Fruit fly (Drosophila melanogaster) whole organism, prepupa: ENCODE results near the gene CG34132.

Source experiments
- Blimp-1 ChIP-seq: fragments of 200-800 bp; sonication (Bioruptor generic); optimal IDR thresholded peaks from 3 replicates; lab custom pipeline; 2017; ENCODE audit warnings: missing biosample characterization, missing genetic modification characterization, mild to moderate bottlenecking, moderate library complexity, missing genetic modification reagents
- CG10669 ChIP-seq: fragments of 200-800 bp; sonication (Bioruptor generic); optimal IDR thresholded peaks from 3 replicates; lab custom pipeline; 2018; ENCODE audit warnings: missing biosample characterization, mild to moderate bottlenecking, missing genetic modification characterization, moderate library complexity
- CG11762 ChIP-seq: fragments of 200-800 bp; sonication (Bioruptor generic); optimal IDR thresholded peaks from 3 replicates; lab custom pipeline; 2016; ENCODE audit warnings: missing biosample characterization, missing genetic modification characterization; ENCODE audit not compliant: insufficient read depth
- CG11902 ChIP-seq: fragments of 200-800 bp; sonication (Bioruptor generic); optimal IDR thresholded peaks from 3 replicates; lab custom pipeline; 2016; ENCODE audit warnings: missing biosample characterization, missing genetic modification characterization
- CG15336 ChIP-seq: fragments of 200-800 bp; sonication (Bioruptor generic); IDR thresholded peaks from 2 replicates; pipeline ENCODE4 v1.3.6; 2022; ENCODE audit warnings: missing biosample characterization, missing genetic modification characterization
- CG1621 ChIP-seq: fragments of 200-800 bp; sonication (Bioruptor generic); optimal IDR thresholded peaks from 3 replicates; lab custom pipeline; 2018; ENCODE audit warnings: missing biosample characterization, mild to moderate bottlenecking, missing genetic modification characterization
- CG31627 ChIP-seq: fragments of 200-800 bp; sonication (Bioruptor generic); optimal IDR thresholded peaks from 3 replicates; lab custom pipeline; 2016; ENCODE audit warnings: missing biosample characterization, missing genetic modification characterization
- CG32006 ChIP-seq: fragments of 200-800 bp; sonication (Bioruptor generic); optimal IDR thresholded peaks from 3 replicates; lab custom pipeline; 2017; ENCODE audit warnings: missing biosample characterization, mild to moderate bottlenecking, missing genetic modification characterization
- CG34406 ChIP-seq: fragments of 200-800 bp; sonication (Bioruptor generic); optimal IDR thresholded peaks from 3 replicates; lab custom pipeline; 2016; ENCODE audit warnings: missing biosample characterization, missing genetic modification characterization
- CG4318 ChIP-seq: fragments of 200-800 bp; sonication (Bioruptor generic); optimal IDR thresholded peaks from 3 replicates; lab custom pipeline; 2017; ENCODE audit warnings: missing biosample characterization, mild to moderate bottlenecking, missing genetic modification characterization
- CG6163 ChIP-seq: fragments of 200-800 bp; sonication (Bioruptor generic); IDR thresholded peaks from 3 replicates; pipeline ENCODE4 v1.3.6; 2022; ENCODE audit warnings: missing biosample characterization, missing genetic modification characterization
- CG6276 ChIP-seq: fragments of 200-800 bp; sonication (Bioruptor generic); optimal IDR thresholded peaks from 2 replicates; lab custom pipeline; 2017; ENCODE audit warnings: missing biosample characterization, mild to moderate bottlenecking, missing genetic modification characterization
- CG6792 ChIP-seq: fragments of 200-800 bp; sonication (Bioruptor generic); optimal IDR thresholded peaks from 3 replicates; lab custom pipeline; 2016; ENCODE audit warnings: missing biosample characterization, missing genetic modification characterization
- CG6808 ChIP-seq: fragments of 200-800 bp; sonication (Bioruptor generic); optimal IDR thresholded peaks from 3 replicates; lab custom pipeline; 2017; ENCODE audit warnings: missing biosample characterization, missing genetic modification characterization, mild to moderate bottlenecking, moderate library complexity, missing genetic modification reagents
- CG6854 ChIP-seq: fragments of 200-800 bp; sonication (Bioruptor generic); optimal IDR thresholded peaks from 2 replicates; lab custom pipeline; 2017; ENCODE audit warnings: missing biosample characterization, mild to moderate bottlenecking, missing genetic modification characterization
- CG7368 ChIP-seq: fragments of 200-800 bp; sonication (Bioruptor generic); optimal IDR thresholded peaks from 3 replicates; lab custom pipeline; 2016; ENCODE audit warnings: missing biosample characterization, missing genetic modification characterization
- CG8119 ChIP-seq: fragments of 200-800 bp; sonication (Bioruptor generic); IDR thresholded peaks from 3 replicates; pipeline ENCODE4 v1.3.6; 2022; ENCODE audit warnings: missing biosample characterization, missing genetic modification characterization
- CG8319 ChIP-seq: fragments of 200-800 bp; sonication (Bioruptor generic); optimal IDR thresholded peaks from 3 replicates; lab custom pipeline; 2016; ENCODE audit warnings: missing biosample characterization, missing genetic modification characterization
- CG9139 ChIP-seq: fragments of 200-800 bp; sonication (Bioruptor generic); optimal IDR thresholded peaks from 3 replicates; lab custom pipeline; 2017; ENCODE audit warnings: missing biosample characterization, mild to moderate bottlenecking, missing genetic modification characterization
- Eip75B ChIP-seq: fragments of 200-800 bp; sonication (Bioruptor generic); optimal IDR thresholded peaks from 3 replicates; lab custom pipeline; 2016; ENCODE audit warnings: missing biosample characterization, missing genetic modification characterization
- Eip78C ChIP-seq: fragments of 200-800 bp; sonication (Bioruptor generic); peaks from one replicate; lab custom pipeline; 2016; ENCODE audit warnings: missing biosample characterization, missing genetic modification characterization
- Eip93F ChIP-seq: fragments of 200-800 bp; sonication (Bioruptor generic); optimal IDR thresholded peaks from 2 replicates; lab custom pipeline; 2016; ENCODE audit warnings: missing biosample characterization, mild to moderate bottlenecking, missing genetic modification characterization
- Ets21C ChIP-seq: fragments of 200-800 bp; sonication (Bioruptor generic); optimal IDR thresholded peaks from 3 replicates; lab custom pipeline; 2016; ENCODE audit warnings: missing biosample characterization, missing genetic modification characterization
- Ets96B ChIP-seq: fragments of 200-800 bp; optimal IDR thresholded peaks from 2 replicates; lab custom pipeline; 2019; ENCODE audit warnings: missing biosample characterization, mild to moderate bottlenecking, missing genetic modification characterization, moderate library complexity
- Gug ChIP-seq: fragments of 200-800 bp; sonication (Bioruptor generic); IDR thresholded peaks from 2 replicates; pipeline ENCODE4 v1.3.6; 2022; ENCODE audit warnings: missing biosample characterization, missing genetic modification characterization
- Hr38 ChIP-seq: sonication (Bioruptor generic); optimal IDR thresholded peaks from 2 replicates; lab custom pipeline; 2016; ENCODE audit warnings: missing biosample characterization, missing genetic modification characterization
- Hr39 ChIP-seq: fragments of 200-800 bp; sonication (Bioruptor generic); optimal IDR thresholded peaks from 2 replicates; lab custom pipeline; 2016; ENCODE audit warnings: missing biosample characterization, missing genetic modification characterization
- Hr4 ChIP-seq: fragments of 200-800 bp; sonication (Bioruptor generic); optimal IDR thresholded peaks from 3 replicates; lab custom pipeline; 2016; ENCODE audit warnings: missing biosample characterization, missing genetic modification characterization
- Lpt ChIP-seq: fragments of 200-800 bp; sonication (Bioruptor generic); optimal IDR thresholded peaks from 3 replicates; lab custom pipeline; 2016; ENCODE audit warnings: missing biosample characterization, missing genetic modification characterization
- Met ChIP-seq: fragments of 200-800 bp; sonication (Bioruptor generic); optimal IDR thresholded peaks from 3 replicates; lab custom pipeline; 2016; ENCODE audit warnings: missing biosample characterization, missing genetic modification characterization
- OdsH ChIP-seq: fragments of 200-800 bp; sonication (Bioruptor generic); optimal IDR thresholded peaks from 3 replicates; lab custom pipeline; 2016; ENCODE audit warnings: missing biosample characterization, missing genetic modification characterization
- Smox ChIP-seq: fragments of 200-800 bp; sonication (Bioruptor generic); optimal IDR thresholded peaks from 3 replicates; lab custom pipeline; 2016; ENCODE audit warnings: missing biosample characterization, missing genetic modification characterization
- Sox102F ChIP-seq: fragments of 200-800 bp; sonication (Bioruptor generic); optimal IDR thresholded peaks from 2 replicates; lab custom pipeline; 2016; ENCODE audit warnings: missing biosample characterization, mild to moderate bottlenecking, missing genetic modification characterization
- Sox14 ChIP-seq: fragments of 200-800 bp; sonication (Bioruptor generic); optimal IDR thresholded peaks from 3 replicates; lab custom pipeline; 2016; ENCODE audit warnings: missing biosample characterization, missing genetic modification characterization
- achi ChIP-seq: fragments of 200-800 bp; sonication (Bioruptor generic); optimal IDR thresholded peaks from 3 replicates; lab custom pipeline; 2016; ENCODE audit warnings: missing biosample characterization, missing genetic modification characterization
- acj6 ChIP-seq: fragments of 200-800 bp; sonication (Bioruptor generic); optimal IDR thresholded peaks from 3 replicates; lab custom pipeline; 2016; ENCODE audit warnings: missing biosample characterization, missing genetic modification characterization
- cyc ChIP-seq: fragments of 200-800 bp; sonication (Bioruptor generic); optimal IDR thresholded peaks from 3 replicates; lab custom pipeline; 2016; ENCODE audit warnings: missing biosample characterization, missing genetic modification characterization
- dac ChIP-seq: fragments of 200-800 bp; sonication (Bioruptor generic); optimal IDR thresholded peaks from 2 replicates; lab custom pipeline; 2017; ENCODE audit warnings: missing biosample characterization, mild to moderate bottlenecking, missing genetic modification characterization
- dsx ChIP-seq: fragments of 200-800 bp; optimal IDR thresholded peaks from 3 replicates; lab custom pipeline; 2019; ENCODE audit warnings: missing biosample characterization, mild to moderate bottlenecking, missing genetic modification characterization, moderate library complexity; ENCODE audit not compliant: poor library complexity, severe bottlenecking
- esn ChIP-seq: fragments of 200-800 bp; sonication (Bioruptor generic); optimal IDR thresholded peaks from 2 replicates; lab custom pipeline; 2016; ENCODE audit warnings: missing biosample characterization, mild to moderate bottlenecking, missing genetic modification characterization, moderate library complexity
- fd59A ChIP-seq: fragments of 200-800 bp; sonication (Bioruptor generic); optimal IDR thresholded peaks from 2 replicates; lab custom pipeline; 2017; ENCODE audit warnings: missing biosample characterization, mild to moderate bottlenecking, missing genetic modification characterization, missing genetic modification reagents
- fd85E ChIP-seq: fragments of 200-800 bp; sonication (Bioruptor generic); optimal IDR thresholded peaks from 3 replicates; lab custom pipeline; 2016; ENCODE audit warnings: missing biosample characterization, missing genetic modification characterization
- fkh ChIP-seq: fragments of 200-800 bp; sonication (Bioruptor generic); optimal IDR thresholded peaks from 3 replicates; lab custom pipeline; 2017; ENCODE audit warnings: missing biosample characterization, mild to moderate bottlenecking, missing genetic modification characterization, moderate library complexity
- lz ChIP-seq: fragments of 200-800 bp; sonication (Bioruptor generic); optimal IDR thresholded peaks from 3 replicates; lab custom pipeline; 2016; ENCODE audit warnings: missing biosample characterization, missing genetic modification characterization
- net ChIP-seq: fragments of 200-800 bp; sonication (Bioruptor generic); optimal IDR thresholded peaks from 3 replicates; lab custom pipeline; 2016; ENCODE audit warnings: missing biosample characterization, missing genetic modification characterization
- salr ChIP-seq, 2 experiments: fragments of 200-800 bp; sonication (Bioruptor generic); optimal IDR thresholded peaks; 3 replicates each; lab custom pipeline; 2016 to 2018; ENCODE audit warnings: missing biosample characterization in 2 of 2, missing genetic modification characterization in 2 of 2, mild to moderate bottlenecking in 1 of 2
- spab ChIP-seq: fragments of 200-800 bp; sonication (Bioruptor generic); optimal IDR thresholded peaks from 2 replicates; lab custom pipeline; 2017; ENCODE audit warnings: missing biosample characterization, mild to moderate bottlenecking, missing genetic modification characterization, missing genetic modification reagents
- ss ChIP-seq, 2 experiments: fragments of 200-800 bp; sonication (Bioruptor generic); optimal IDR thresholded peaks; 2 replicates in 1 of 2; 3 replicates in 1 of 2; lab custom pipeline; 2017 to 2018; ENCODE audit warnings: mild to moderate bottlenecking in 2 of 2, missing biosample characterization in 2 of 2, missing genetic modification characterization in 2 of 2, moderate library complexity in 1 of 2
- svp ChIP-seq: fragments of 200-800 bp; sonication (Bioruptor generic); peaks from one replicate; lab custom pipeline; 2016; ENCODE audit warnings: missing biosample characterization, missing genetic modification characterization
- topi ChIP-seq: fragments of 200-800 bp; sonication (Bioruptor generic); optimal IDR thresholded peaks from 3 replicates; lab custom pipeline; 2016; ENCODE audit warnings: missing biosample characterization, missing genetic modification characterization
- vri ChIP-seq: fragments of 200-800 bp; sonication (Bioruptor generic); optimal IDR thresholded peaks from 3 replicates; lab custom pipeline; 2016; ENCODE audit warnings: missing biosample characterization, mild to moderate bottlenecking, missing genetic modification characterization

Gene CG34132

DNA sequence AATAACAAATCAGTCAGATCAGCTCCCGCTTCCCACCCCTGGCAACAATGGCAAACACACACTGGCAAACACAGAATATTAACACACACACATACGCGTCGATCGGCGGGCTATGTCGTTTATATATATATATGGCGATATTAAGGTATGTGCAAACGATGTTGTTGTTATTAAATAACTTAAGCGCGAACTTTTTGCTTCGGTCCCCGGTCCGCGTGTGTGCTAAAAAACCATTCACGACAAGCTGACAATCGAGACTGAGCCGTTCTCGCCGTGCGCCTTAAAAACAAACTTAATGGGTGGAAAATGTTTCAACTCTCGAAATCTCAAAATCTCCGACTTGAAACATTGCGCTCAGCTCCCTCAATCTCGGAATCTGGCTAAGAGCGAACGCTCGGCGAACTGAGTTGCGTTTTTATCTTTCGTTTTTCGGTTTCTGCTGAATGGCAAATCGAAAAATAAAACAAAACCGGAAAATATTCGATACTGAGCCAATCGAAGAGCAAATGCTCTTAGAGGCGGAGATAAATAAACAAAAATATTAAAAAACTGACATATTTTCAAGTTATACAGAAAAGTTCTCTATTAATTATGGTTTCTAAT is 5.9 kb upstream of the CG34132 start, which contains the start of gene spz3:
Gene spz3 (minus strand): TSS at position 261 of the 603 bp plus-strand sequence.
- TF ChIP-seq Ets96B (tag; lab: Kevin White, UChicago) = peak; percentile 68
- TF ChIP-seq acj6 (GFP tag; lab: Kevin White, UChicago) = no peak
- TF ChIP-seq OdsH (GFP tag; lab: Kevin White, UChicago) = peak; percentile 1
- TF ChIP-seq CG10669 = peak; percentile 71
- peak; percentile 82 for TF ChIP-seq CG9139 (GFP tag; lab: Kevin White, UChicago)
- peak; percentile 74 for TF ChIP-seq CG6854 (GFP tag; lab: Kevin White, UChicago)
- no peak for TF ChIP-seq fd85E (GFP tag; lab: Kevin White, UChicago)
- no peak for TF ChIP-seq CG31627 (GFP tag; lab: Kevin White, UChicago)
- peak; percentile 80 for TF ChIP-seq CG15336
- TF ChIP-seq Blimp-1 = peak; percentile 41
- no peak for TF ChIP-seq Hr38 (GFP tag; lab: Kevin White, UChicago)
- TF ChIP-seq spab = peak; percentile 63
- no peak for TF ChIP-seq dac (GFP tag; lab: Kevin White, UChicago)
- no peak for TF ChIP-seq svp
- no peak for TF ChIP-seq CG11762 (GFP tag; lab: Kevin White, UChicago)
- no peak for TF ChIP-seq CG4318 (GFP tag; lab: Kevin White, UChicago)
- peak; percentile 22 for TF ChIP-seq fd59A
- peak; percentile 71 for TF ChIP-seq dsx
- peak; percentile 43 for TF ChIP-seq Eip75B (GFP tag; lab: Kevin White, UChicago)
- TF ChIP-seq Hr4 = no peak
- TF ChIP-seq CG11902 (GFP tag; lab: Kevin White, UChicago) = no peak
- no peak for TF ChIP-seq fkh (GFP tag; lab: Kevin White, UChicago)
- peak; percentile 13 for TF ChIP-seq achi
- peak; percentile 9 to 33 for TF ChIP-seq salr (GFP tag; optimal IDR thresholded peaks at IDR 0.05; lab: Kevin White, UChicago)
- TF ChIP-seq vri (GFP tag; lab: Kevin White, UChicago) = peak; percentile 63
- TF ChIP-seq topi (GFP tag; lab: Kevin White, UChicago) = no peak
- TF ChIP-seq CG1621 (tag; lab: Kevin White, UChicago) = peak; percentile 78
- TF ChIP-seq Sox14 (GFP tag; lab: Kevin White, UChicago) = no peak
- TF ChIP-seq CG6276 (GFP tag; lab: Kevin White, UChicago) = peak; percentile 82
- TF ChIP-seq CG8119 (GFP tag; lab: Robert Waterston, UW) = peak; percentile 84
- peak; percentile 70 for TF ChIP-seq Eip78C
- peak; percentile 37 for TF ChIP-seq Sox102F (GFP tag; lab: Kevin White, UChicago)
- no peak for TF ChIP-seq Smox
- no peak for TF ChIP-seq CG32006 (GFP tag; lab: Kevin White, UChicago)
- peak; percentile 18 for TF ChIP-seq Met
- TF ChIP-seq esn (GFP tag; lab: Kevin White, UChicago) = no peak
- TF ChIP-seq CG7368 (GFP tag; lab: Kevin White, UChicago) = no peak
- TF ChIP-seq Ets21C (GFP tag; lab: Kevin White, UChicago) = no peak
- no peak for TF ChIP-seq cyc
- TF ChIP-seq Gug (GFP tag; lab: Robert Waterston, UW) = peak; percentile 27; the same call in 1 of the 2 replicates
- peak; percentile 61 for TF ChIP-seq CG34406 (GFP tag; lab: Kevin White, UChicago)
- peak; percentile 80 to 88 for TF ChIP-seq ss (GFP tag; optimal IDR thresholded peaks at IDR 0.05; lab: Kevin White, UChicago)
- peak; percentile 61 for TF ChIP-seq Eip93F
- TF ChIP-seq net (GFP tag; lab: Kevin White, UChicago) = peak; percentile 79
- TF ChIP-seq CG8319 (GFP tag; lab: Kevin White, UChicago) = no peak
- peak; percentile 6 for TF ChIP-seq CG6792 (GFP tag; lab: Kevin White, UChicago)
- TF ChIP-seq Lpt (GFP tag; lab: Kevin White, UChicago) = peak; percentile 23
- peak; percentile 83 for TF ChIP-seq CG6808 (GFP tag; lab: Kevin White, UChicago)
- TF ChIP-seq Hr39 (GFP tag; lab: Kevin White, UChicago) = no peak
- TF ChIP-seq lz (GFP tag; lab: Kevin White, UChicago) = peak; percentile 9
- peak; percentile 92 for TF ChIP-seq CG6163 (GFP tag; lab: Robert Waterston, UW)
